Fruit fly (Drosophila melanogaster): Measurements from ENCODE around the gene Klp3A.
A peak's percentile ranks its signal among the peaks of the same experiment; 100 is the strongest.

DNA sequence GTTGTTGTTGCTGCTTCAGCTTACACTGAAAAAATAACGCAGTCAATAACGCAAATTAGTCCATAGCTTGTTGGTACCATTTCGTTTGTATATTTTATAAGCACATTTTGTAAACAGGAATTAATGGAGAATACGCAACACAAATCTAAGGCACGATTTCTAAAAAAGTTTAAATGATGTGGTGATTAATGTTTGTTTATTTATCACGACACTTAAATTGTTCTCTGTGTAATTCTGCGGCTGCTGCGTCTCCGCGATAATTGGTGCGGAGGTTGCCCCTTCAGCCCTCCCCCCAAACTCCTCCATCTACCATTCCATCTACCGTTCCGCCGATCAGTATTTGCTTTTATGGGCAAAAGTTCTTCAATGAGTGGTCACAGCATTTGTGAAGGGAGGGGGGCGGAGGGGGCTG, 43.6 kb upstream of the Klp3A start:
- TF ChIP-seq Abd-B (GFP tag; optimal IDR thresholded peaks at IDR 0.05) (no peak), psq (GFP tag; optimal IDR thresholded peaks at IDR 0.05) (peak; percentile 76), lola (GFP tag; optimal IDR thresholded peaks at IDR 0.05) (no peak), usp (GFP tag; optimal IDR thresholded peaks at IDR 0.05) (no peak), CrebA (GFP tag; optimal IDR thresholded peaks at IDR 0.05; ENCODE audit: borderline replicate concordance) (peak; percentile 6)
